Fruit fly (Drosophila melanogaster) S2 (cell line): Measurements from ENCODE around the gene FarO.

ENCODE experiments used
- CG8478 ChIP-seq: fragments of >200 bp; optimal IDR thresholded peaks from 2 replicates; lab custom pipeline; 2018
- CTCF ChIP-seq, 2 experiments: fragments of >200 bp; optimal IDR thresholded peaks; 2 replicates each; lab custom pipeline; 2018

- TF ChIP-seq CTCF (optimal IDR thresholded peaks at IDR 0.05; lab: Kevin White, UChicago) (no peak), CG8478 (lab: Kevin White, UChicago) (peak; percentile 49)
Observed at dm6 chrX:2157929-2158610, 45.6 kb downstream of the FarO start.
